Fruit fly (Drosophila melanogaster) whole organism, embryonic: Measurements from ENCODE around the gene Rcd5.

ENCODE experiments used
- Aef1 ChIP-seq: fragments of 200-800 bp; sonication (Bioruptor generic); IDR thresholded peaks from 3 replicates; pipeline ENCODE4 v1.3.6; 2022; ENCODE audit warnings: missing biosample characterization, missing genetic modification characterization
- Bgb ChIP-seq: fragments of 200-800 bp; sonication (Bioruptor generic); IDR thresholded peaks from 2 replicates; pipeline ENCODE4 v1.3.6; 2022; ENCODE audit warnings: missing biosample characterization, missing genetic modification characterization; ENCODE audit not compliant: partially characterized antibody
- CG13123 ChIP-seq: fragments of 200-800 bp; sonication (Bioruptor generic); optimal IDR thresholded peaks from 2 replicates; lab custom pipeline; 2016; ENCODE audit warnings: missing biosample characterization, missing genetic modification characterization
- CG13287 ChIP-seq: fragments of 200-800 bp; sonication (Bioruptor generic); IDR thresholded peaks from 2 replicates; pipeline ENCODE4 v1.3.6; 2022; ENCODE audit warnings: missing biosample characterization, missing genetic modification characterization; ENCODE audit not compliant: partially characterized antibody
- CG13424 ChIP-seq: fragments of 200-800 bp; sonication (Bioruptor generic); optimal IDR thresholded peaks from 2 replicates; lab custom pipeline; 2019; ENCODE audit warnings: missing biosample characterization, mild to moderate bottlenecking, missing genetic modification characterization, moderate library complexity
- CG13894 ChIP-seq: fragments of 200-800 bp; sonication (Bioruptor generic); optimal IDR thresholded peaks from 3 replicates; lab custom pipeline; 2018; ENCODE audit warnings: missing biosample characterization, mild to moderate bottlenecking, missing genetic modification characterization, moderate library complexity
- CG14014 ChIP-seq: fragments of 200-800 bp; sonication (Bioruptor generic); IDR thresholded peaks from 2 replicates; pipeline ENCODE4 v1.3.6; 2022; ENCODE audit warnings: missing biosample characterization, missing genetic modification characterization
- CG15073 ChIP-seq: fragments of 200-800 bp; sonication (Bioruptor generic); optimal IDR thresholded peaks from 2 replicates; lab custom pipeline; 2016; ENCODE audit warnings: missing biosample characterization, missing genetic modification characterization
- CG18619 ChIP-seq: fragments of 200-800 bp; sonication (Bioruptor generic); optimal IDR thresholded peaks from 3 replicates; lab custom pipeline; 2017; ENCODE audit warnings: missing biosample characterization, mild to moderate bottlenecking, missing genetic modification characterization
- CG2678 ChIP-seq: fragments of 200-800 bp; sonication (Bioruptor generic); optimal IDR thresholded peaks from 3 replicates; lab custom pipeline; 2019; ENCODE audit warnings: missing biosample characterization, mild to moderate bottlenecking, missing genetic modification characterization, moderate library complexity
- CG2889 ChIP-seq: fragments of 200-800 bp; sonication (Bioruptor generic); IDR thresholded peaks from 3 replicates; pipeline ENCODE4 v1.3.6; 2022; ENCODE audit warnings: missing biosample characterization, missing genetic modification characterization
- CG32532 ChIP-seq: fragments of 200-800 bp; sonication (Bioruptor generic); IDR thresholded peaks from 2 replicates; pipeline ENCODE4 v1.3.6; 2022; ENCODE audit warnings: missing biosample characterization, missing genetic modification characterization
- CG34422 ChIP-seq: fragments of 200-800 bp; sonication (Bioruptor generic); IDR thresholded peaks from 3 replicates; pipeline ENCODE4 v1.3.6; 2022; ENCODE audit warnings: missing biosample characterization, missing genetic modification characterization
- CG3726 ChIP-seq: fragments of 200-800 bp; sonication (Bioruptor generic); IDR thresholded peaks from 3 replicates; pipeline ENCODE4, ENCODE4 v1.3.6; 2022; ENCODE audit warnings: missing biosample characterization, missing genetic modification characterization
- CG4328 ChIP-seq: fragments of 200-800 bp; sonication (Bioruptor generic); optimal IDR thresholded peaks from 3 replicates; lab custom pipeline; 2017; ENCODE audit warnings: missing biosample characterization, missing genetic modification reagents, missing genetic modification characterization
- CG6765 ChIP-seq: fragments of 200-800 bp; sonication (Bioruptor generic); optimal IDR thresholded peaks from 3 replicates; lab custom pipeline; 2017; ENCODE audit warnings: missing biosample characterization, mild to moderate bottlenecking, missing genetic modification characterization
- CG7271 ChIP-seq: fragments of 200-800 bp; sonication (Bioruptor generic); optimal IDR thresholded peaks from 2 replicates; lab custom pipeline; 2018; ENCODE audit warnings: missing biosample characterization, mild to moderate bottlenecking, missing genetic modification characterization, moderate library complexity
- CG7556 ChIP-seq: fragments of 200-800 bp; sonication (Bioruptor generic); optimal IDR thresholded peaks from 2 replicates; lab custom pipeline; 2017; ENCODE audit warnings: missing biosample characterization, mild to moderate bottlenecking, missing genetic modification characterization
- CG8089 ChIP-seq: fragments of 200-800 bp; sonication (Bioruptor generic); optimal IDR thresholded peaks from 3 replicates; lab custom pipeline; 2016; ENCODE audit warnings: missing biosample characterization, missing genetic modification characterization
- CG8924 ChIP-seq: fragments of 200-800 bp; optimal IDR thresholded peaks from 3 replicates; lab custom pipeline; 2019; ENCODE audit warnings: missing biosample characterization, mild to moderate bottlenecking, missing genetic modification characterization, moderate library complexity
- CG9727 ChIP-seq: fragments of 200-800 bp; sonication (Bioruptor generic); optimal IDR thresholded peaks from 3 replicates; lab custom pipeline; 2017; ENCODE audit warnings: missing biosample characterization, mild to moderate bottlenecking, missing genetic modification characterization
- CrebB ChIP-seq: fragments of 200-800 bp; sonication (Bioruptor generic); optimal IDR thresholded peaks from 3 replicates; lab custom pipeline; 2018; ENCODE audit warnings: missing biosample characterization, mild to moderate bottlenecking, missing genetic modification characterization
- D ChIP-seq, 2 experiments: fragments of 200-800 bp in 1 of 2; fragments of >200 bp in 1 of 2; sonication (Bioruptor generic) in 1 of 2; optimal IDR thresholded peaks; 2 replicates in 1 of 2; 3 replicates in 1 of 2; lab custom pipeline; 2017; ENCODE audit warnings: mild to moderate bottlenecking in 1 of 2, missing biosample characterization in 1 of 2, missing genetic modification characterization in 1 of 2, missing genetic modification reagents in 1 of 2
- Dbx ChIP-seq: fragments of 200-800 bp; sonication (Bioruptor generic); IDR thresholded peaks from 3 replicates; pipeline ENCODE4 v1.3.6; 2022; ENCODE audit warnings: missing biosample characterization, missing genetic modification characterization
- Ets65A ChIP-seq: fragments of 200-800 bp; sonication (Bioruptor generic); peaks from one replicate; lab custom pipeline; 2016; ENCODE audit warnings: missing biosample characterization, missing genetic modification characterization
- HLH3B ChIP-seq: fragments of 200-800 bp; sonication (Bioruptor generic); IDR thresholded peaks from 2 replicates; pipeline ENCODE4 v1.3.6; 2022; ENCODE audit warnings: missing biosample characterization, missing genetic modification characterization
- Hmr ChIP-seq: fragments of 200-800 bp; sonication (Bioruptor generic); optimal IDR thresholded peaks from 3 replicates; lab custom pipeline; 2017; ENCODE audit warnings: mild to moderate bottlenecking, missing biosample characterization, missing genetic modification reagents, missing genetic modification characterization
- Hmx ChIP-seq: fragments of 200-800 bp; sonication (Bioruptor generic); optimal IDR thresholded peaks from 2 replicates; lab custom pipeline; 2016; ENCODE audit warnings: missing biosample characterization, missing genetic modification characterization
- Lpt ChIP-seq: fragments of >200 bp; optimal IDR thresholded peaks from 2 replicates; lab custom pipeline; 2018; ENCODE audit warnings: missing biosample characterization, missing genetic modification characterization
- Max ChIP-seq: fragments of 200-800 bp; sonication (Bioruptor generic); optimal IDR thresholded peaks from 2 replicates; lab custom pipeline; 2016; ENCODE audit warnings: missing biosample characterization, mild to moderate bottlenecking, missing genetic modification characterization
- NfI ChIP-seq: fragments of 200-800 bp; sonication (Bioruptor generic); optimal IDR thresholded peaks from 3 replicates; lab custom pipeline; 2018; ENCODE audit warnings: missing biosample characterization, mild to moderate bottlenecking, missing genetic modification characterization, moderate library complexity
- Ptx1 ChIP-seq: fragments of 200-800 bp; sonication (Bioruptor generic); IDR thresholded peaks from 2 replicates; pipeline ENCODE4 v1.3.6; 2022; ENCODE audit warnings: missing biosample characterization, missing genetic modification characterization
- Sox100B ChIP-seq: fragments of 200-800 bp; sonication (Bioruptor generic); optimal IDR thresholded peaks from 3 replicates; lab custom pipeline; 2018; ENCODE audit warnings: missing biosample characterization, mild to moderate bottlenecking, missing genetic modification characterization
- Sox102F ChIP-seq: fragments of 200-800 bp; sonication (Bioruptor generic); optimal IDR thresholded peaks from 2 replicates; lab custom pipeline; 2018; ENCODE audit warnings: missing biosample characterization, mild to moderate bottlenecking, missing genetic modification characterization, moderate library complexity
- abd-A ChIP-seq: fragments of 200-800 bp; sonication (Bioruptor generic); optimal IDR thresholded peaks from 3 replicates; lab custom pipeline; 2019; ENCODE audit warnings: missing biosample characterization, mild to moderate bottlenecking, missing genetic modification characterization, moderate library complexity
- bbx ChIP-seq: fragments of 200-800 bp; sonication (Bioruptor generic); IDR thresholded peaks from 2 replicates; pipeline ENCODE4 v1.3.6; 2022; ENCODE audit warnings: missing biosample characterization, missing genetic modification characterization; ENCODE audit not compliant: partially characterized antibody
- btn ChIP-seq: fragments of 200-800 bp; sonication (Bioruptor generic); optimal IDR thresholded peaks from 2 replicates; lab custom pipeline; 2016; ENCODE audit warnings: missing biosample characterization, missing genetic modification characterization
- cad ChIP-seq: fragments of >200 bp; optimal IDR thresholded peaks from 2 replicates; lab custom pipeline; 2017; ENCODE audit warnings: missing biosample characterization, missing genetic modification characterization
- gsb-n ChIP-seq: fragments of 200-800 bp; sonication (Bioruptor generic); optimal IDR thresholded peaks from 3 replicates; lab custom pipeline; 2018; ENCODE audit warnings: missing biosample characterization, mild to moderate bottlenecking, missing genetic modification characterization
- her ChIP-seq: fragments of 200-800 bp; sonication (Bioruptor generic); optimal IDR thresholded peaks from 2 replicates; lab custom pipeline; 2016; ENCODE audit warnings: missing biosample characterization, missing genetic modification characterization
- hkb ChIP-seq, 2 experiments: fragments of 200-800 bp in 1 of 2; fragments of >200 bp in 1 of 2; sonication (Bioruptor generic) in 1 of 2; IDR thresholded peaks in 1 of 2; optimal IDR thresholded peaks in 1 of 2; 2 replicates each; pipeline versions ENCODE4 v1.3.6 to Lab custom; 2017 to 2022; ENCODE audit warnings: missing biosample characterization in 1 of 2, missing genetic modification characterization in 1 of 2
- kay ChIP-seq: fragments of 200-800 bp; sonication (Bioruptor generic); optimal IDR thresholded peaks from 2 replicates; lab custom pipeline; 2016; ENCODE audit warnings: missing biosample characterization, missing genetic modification characterization
- lab ChIP-seq: fragments of 200-800 bp; sonication (Bioruptor generic); optimal IDR thresholded peaks from 3 replicates; lab custom pipeline; 2017; ENCODE audit warnings: missing biosample characterization, missing genetic modification characterization, mild to moderate bottlenecking, moderate library complexity, missing genetic modification reagents
- lov ChIP-seq, 2 experiments: fragments of 200-800 bp in 1 of 2; fragments of >200 bp in 1 of 2; sonication (Bioruptor generic) in 1 of 2; IDR thresholded peaks in 1 of 2; optimal IDR thresholded peaks in 1 of 2; 2 replicates in 1 of 2; 3 replicates in 1 of 2; pipeline versions ENCODE4 v1.3.6 to Lab custom; 2017 to 2022; ENCODE audit warnings: missing biosample characterization in 1 of 2, missing genetic modification characterization in 1 of 2
- mld ChIP-seq: fragments of 200-800 bp; sonication (Bioruptor generic); IDR thresholded peaks from 3 replicates; pipeline ENCODE4 v1.3.6; 2022; ENCODE audit warnings: missing biosample characterization, missing genetic modification characterization; ENCODE audit not compliant: partially characterized antibody
- nau ChIP-seq: fragments of 200-800 bp; sonication (Bioruptor generic); optimal IDR thresholded peaks from 3 replicates; lab custom pipeline; 2017; ENCODE audit warnings: missing biosample characterization, mild to moderate bottlenecking, missing genetic modification characterization, missing genetic modification reagents
- nerfin-2 ChIP-seq: fragments of 200-800 bp; sonication (Bioruptor generic); IDR thresholded peaks from 2 replicates; pipeline ENCODE4 v1.3.6; 2022; ENCODE audit warnings: missing biosample characterization, missing genetic modification characterization; ENCODE audit not compliant: partially characterized antibody
- pita ChIP-seq: fragments of 200-800 bp; sonication (Bioruptor generic); optimal IDR thresholded peaks from 2 replicates; lab custom pipeline; 2017; ENCODE audit warnings: missing biosample characterization, mild to moderate bottlenecking, missing genetic modification characterization
- vvl ChIP-seq: fragments of 200-800 bp; sonication (Bioruptor generic); IDR thresholded peaks from 2 replicates; pipeline ENCODE4 v1.3.6; 2022; ENCODE audit warnings: missing biosample characterization, missing genetic modification characterization
- zf30C ChIP-seq: fragments of 200-800 bp; sonication (Bioruptor generic); optimal IDR thresholded peaks from 3 replicates; lab custom pipeline; 2018; ENCODE audit warnings: missing biosample characterization, mild to moderate bottlenecking, missing genetic modification characterization

Rcd5 gene

dm6 chr3L:4007256-4007655 is 33.1 kb upstream of the Rcd5 start (continued):
- TF ChIP-seq hkb (optimal IDR thresholded peaks at IDR 0.05; lab: Kevin White, UChicago): no peak
- no peak for TF ChIP-seq hkb (GFP tag; IDR thresholded peaks at IDR 0.05; lab: Robert Waterston, UW)
- TF ChIP-seq abd-A (tag; lab: Kevin White, UChicago): no peak
- TF ChIP-seq Max (GFP tag; lab: Kevin White, UChicago): no peak
- TF ChIP-seq nerfin-2 (GFP tag; lab: Robert Waterston, UW): no peak
- TF ChIP-seq Ets65A (GFP tag; lab: Kevin White, UChicago): peak; percentile 71
- no peak for TF ChIP-seq CG15073 (GFP tag; lab: Kevin White, UChicago)
- peak; percentile 39 for TF ChIP-seq CG7556 (GFP tag; lab: Kevin White, UChicago)
- TF ChIP-seq bbx (GFP tag; lab: Robert Waterston, UW): no peak
- TF ChIP-seq CG13424: peak; percentile 37
- no peak for TF ChIP-seq nau (GFP tag; lab: Kevin White, UChicago)
- TF ChIP-seq gsb-n: no peak
- no peak for TF ChIP-seq mld
- no peak for TF ChIP-seq CG7271 (tag; lab: Kevin White, UChicago)
- TF ChIP-seq Aef1: no peak
- TF ChIP-seq D (optimal IDR thresholded peaks at IDR 0.05; lab: Kevin White, UChicago): no peak
- no peak for TF ChIP-seq D (GFP tag; optimal IDR thresholded peaks at IDR 0.05; lab: Kevin White, UChicago)
- no peak for TF ChIP-seq pita (GFP tag; lab: Kevin White, UChicago)
- TF ChIP-seq CG6765: no peak
- TF ChIP-seq Sox102F (GFP tag; lab: Kevin White, UChicago): peak; percentile 7
- TF ChIP-seq CG8089 (GFP tag; lab: Kevin White, UChicago): no peak
- no peak for TF ChIP-seq kay (GFP tag; lab: Kevin White, UChicago)
- no peak for TF ChIP-seq CG14014
- TF ChIP-seq Sox100B (GFP tag; lab: Kevin White, UChicago): no peak
- TF ChIP-seq lab (GFP tag; lab: Kevin White, UChicago): peak; percentile 1
- TF ChIP-seq CG13894 (tag; lab: Kevin White, UChicago): peak; percentile 62
- no peak for TF ChIP-seq CG3726 (GFP tag; lab: Robert Waterston, UW)
- peak; percentile 26 for TF ChIP-seq CG18619
- TF ChIP-seq Bgb (GFP tag; lab: Robert Waterston, UW): no peak
- no peak for TF ChIP-seq CG13123 (GFP tag; lab: Kevin White, UChicago)
- no peak for TF ChIP-seq her (GFP tag; lab: Kevin White, UChicago)
- TF ChIP-seq CG2889: no peak
- peak; percentile 3 for TF ChIP-seq CG9727
- TF ChIP-seq vvl: no peak
- TF ChIP-seq Hmx (GFP tag; lab: Kevin White, UChicago): no peak
- TF ChIP-seq CG13287 (GFP tag; lab: Robert Waterston, UW): no peak
- no peak for TF ChIP-seq Dbx (GFP tag; lab: Robert Waterston, UW)
- TF ChIP-seq CG2678 (tag; lab: Kevin White, UChicago): peak; percentile 22
- TF ChIP-seq Ptx1 (GFP tag; lab: Robert Waterston, UW): 0 out of 2 replicates have a peak, but pooled peaks have one; percentile 6
- TF ChIP-seq zf30C (GFP tag; lab: Kevin White, UChicago): no peak
- TF ChIP-seq CG32532: no peak
- no peak for TF ChIP-seq CG34422 (GFP tag; lab: Robert Waterston, UW)
- no peak for TF ChIP-seq CG4328 (GFP tag; lab: Kevin White, UChicago)
- no peak for TF ChIP-seq NfI (GFP tag; lab: Kevin White, UChicago)
- TF ChIP-seq Lpt: no peak
- TF ChIP-seq lov (optimal IDR thresholded peaks at IDR 0.05; lab: Kevin White, UChicago): no peak
- no peak for TF ChIP-seq lov (GFP tag; IDR thresholded peaks at IDR 0.05; lab: Robert Waterston, UW)
- no peak for TF ChIP-seq CG8924 (tag; lab: Kevin White, UChicago)
- peak; percentile 40 for TF ChIP-seq Hmr
- no peak for TF ChIP-seq btn (GFP tag; lab: Kevin White, UChicago)
- TF ChIP-seq HLH3B: no peak
- TF ChIP-seq CrebB: no peak
- TF ChIP-seq cad (GFP tag; lab: Kevin White, UChicago): no peak
